Worm (Caenorhabditis elegans) whole organism, L4 larva: Measurements from ENCODE around the gene C09G12.5.

Experiments used
- F26F4.8 ChIP-seq: fragments of 200-800 bp; sonication (Bioruptor generic); conservative IDR thresholded peaks from 2 replicates; pipeline ENCODE4 v1.3.6; 2022; ENCODE audit warnings: missing genetic modification characterization, missing compliant biosample characterization
- Y75B8A.6 ChIP-seq: fragments of 200-800 bp; sonication (Bioruptor generic); IDR thresholded peaks from 2 replicates; pipeline ENCODE4 v1.3.6; 2022; ENCODE audit warnings: missing genetic modification reagents, missing genetic modification characterization, missing compliant biosample characterization
- ZK546.5 ChIP-seq, 2 experiments: sonication (generic microtip); optimal IDR thresholded peaks; 2 replicates each; lab custom pipeline; 2017; ENCODE audit warnings: missing biosample characterization in 2 of 2, missing genetic modification characterization in 2 of 2
- arid-1 ChIP-seq: fragments of 200-800 bp; sonication (Bioruptor generic); conservative IDR thresholded peaks from 2 replicates; pipeline ENCODE4 v1.3.6; 2022; ENCODE audit warnings: missing genetic modification reagents, missing genetic modification characterization, missing compliant biosample characterization
- ceh-28 ChIP-seq: fragments of 150-350 bp; optimal IDR thresholded peaks from 2 replicates; lab custom pipeline; 2014; ENCODE audit warnings: missing biosample characterization, missing genetic modification reagents, missing genetic modification characterization
- fkh-10 ChIP-seq: fragments of 150-350 bp; optimal IDR thresholded peaks from 2 replicates; lab custom pipeline; 2014; ENCODE audit warnings: missing biosample characterization, missing genetic modification reagents, missing genetic modification characterization
- lsy-2 ChIP-seq, 2 experiments: fragments of 150-350 bp in 1 of 2; sonication (generic microtip) in 1 of 2; optimal IDR thresholded peaks; 2 replicates each; lab custom pipeline; 2014 to 2017; ENCODE audit warnings: missing biosample characterization in 2 of 2, missing genetic modification characterization in 2 of 2
- mep-1 ChIP-seq: fragments of 150-350 bp; sonication (generic microtip); optimal IDR thresholded peaks from 3 replicates; lab custom pipeline; 2014; ENCODE audit warnings: missing biosample characterization, missing genetic modification characterization
- mxl-3 ChIP-seq: fragments of 200-800 bp; sonication (Bioruptor generic); optimal IDR thresholded peaks from 2 replicates; lab custom pipeline; 2018; ENCODE audit warnings: mild to moderate bottlenecking, missing genetic modification characterization, missing compliant biosample characterization
- spr-1 ChIP-seq: sonication (generic microtip); optimal IDR thresholded peaks from 2 replicates; lab custom pipeline; 2016; ENCODE audit warnings: mild to moderate bottlenecking, missing genetic modification characterization, missing compliant biosample characterization
- unc-39 ChIP-seq: sonication (generic microtip); optimal IDR thresholded peaks from 2 replicates; lab custom pipeline; 2017; ENCODE audit warnings: missing biosample characterization, missing genetic modification characterization
- unc-62 ChIP-seq, 3 experiments: fragments of 150-350 bp in 1 of 3; sonication (generic microtip); optimal IDR thresholded peaks in 2 of 3; peaks in 1 of 3; 1 replicate in 1 of 3; 2 replicates in 2 of 3; lab custom pipeline; 2014 to 2017; ENCODE audit warnings: missing biosample characterization in 3 of 3, missing genetic modification characterization in 3 of 3, missing genetic modification reagents in 3 of 3, missing genotype in 1 of 3

Gene C09G12.5

DNA sequence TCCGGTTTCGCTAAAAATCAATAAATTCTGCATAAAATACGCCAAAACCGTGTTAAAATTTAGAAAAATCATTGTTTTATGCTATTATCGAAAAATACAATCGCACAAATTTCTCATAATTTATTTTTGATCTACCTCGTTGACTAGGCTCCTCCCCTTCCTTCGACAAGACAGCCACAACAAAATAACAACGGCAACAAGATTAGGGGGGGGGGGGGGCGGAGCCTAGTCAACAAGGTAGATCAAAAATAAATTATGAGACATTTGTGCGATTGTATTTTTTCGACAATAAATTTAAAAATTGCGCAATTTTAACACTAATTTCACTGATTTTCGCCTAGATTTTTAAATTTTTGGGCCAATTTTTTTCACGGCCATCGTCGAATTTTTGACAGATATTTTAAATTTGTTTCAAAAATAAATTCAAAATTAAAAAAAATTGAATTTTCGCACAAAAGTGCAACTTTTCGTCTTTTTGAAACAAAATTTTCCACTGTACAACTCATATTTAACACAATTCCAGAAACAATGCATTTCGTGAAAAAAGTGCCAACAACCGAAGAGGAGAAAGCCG lies 47.8 kb downstream of the C09G12.5 start, which contains the start of gene M57.2:
Gene M57.2 (plus strand): TSS at position 524 of the 574 bp plus-strand sequence.
- TF ChIP-seq unc-39 (tag; lab: Kevin White, UChicago) (no peak), ZK546.5 (tag; optimal IDR thresholded peaks at IDR 0.05; lab: Kevin White, UChicago) (no peak), mxl-3 (GFP tag; lab: Kevin White, UChicago) (no peak), F26F4.8 (no peak), fkh-10 (GFP tag; lab: Kevin White, UChicago) (no peak), arid-1 (GFP tag; lab: Robert Waterston, UW) (no peak), Y75B8A.6 (GFP tag; lab: Robert Waterston, UW) (no peak), spr-1 (tag; lab: Kevin White, UChicago) (no peak), lsy-2 (tag; optimal IDR thresholded peaks at IDR 0.05; lab: Kevin White, UChicago) (no peak), mep-1 (no peak)

DNA sequence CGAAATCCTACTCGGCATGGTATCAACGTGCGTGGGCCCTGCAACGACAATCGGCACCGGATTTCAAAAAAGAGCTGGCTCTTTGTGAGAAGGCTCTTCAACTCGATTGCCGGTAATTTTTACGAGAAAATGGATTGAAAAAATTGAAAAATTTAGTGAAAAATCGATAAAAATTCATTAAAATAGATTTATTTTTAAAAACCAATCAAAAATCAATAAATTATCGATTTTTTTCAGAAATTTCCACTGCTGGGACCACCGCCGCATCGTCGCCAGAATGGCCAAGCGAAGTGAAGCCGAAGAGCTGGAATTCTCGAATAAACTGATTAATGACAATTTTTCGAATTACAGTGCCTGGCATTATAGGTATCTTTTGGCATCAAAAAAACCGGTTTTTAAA lies 48.7 kb downstream of the C09G12.5 start:
- peak; percentile 67 for TF ChIP-seq ceh-28 (tag; lab: Kevin White, UChicago)
- TF ChIP-seq unc-62 (GFP tag; optimal IDR thresholded peaks at IDR 0.05 in 1 of 2; lab: Kevin White, UChicago), result peak in 1 of 2 experiments; percentile 40
- no peak for TF ChIP-seq unc-62 (tag; optimal IDR thresholded peaks at IDR 0.05; lab: Kevin White, UChicago)
- no peak for TF ChIP-seq unc-39 (tag; lab: Kevin White, UChicago)
